Worm (Caenorhabditis elegans) whole organism, L4/young adult: ENCODE measurements around the gene srz-100.

Source experiments
- W03F9.2 ChIP-seq: fragments of 150-350 bp; optimal IDR thresholded peaks from 2 replicates; lab custom pipeline; 2014; ENCODE audit warnings: missing biosample characterization, missing genetic modification characterization
- dao-5 ChIP-seq: sonication (generic microtip); optimal IDR thresholded peaks from 2 replicates; lab custom pipeline; 2016; ENCODE audit warnings: missing genotype, missing genetic modification characterization, moderate library complexity, missing compliant biosample characterization
- him-1 ChIP-seq: sonication (generic microtip); optimal IDR thresholded peaks from 2 replicates; lab custom pipeline; 2016; ENCODE audit warnings: missing genotype, missing genetic modification reagents, missing genetic modification characterization, missing compliant biosample characterization

- no peak for TF ChIP-seq him-1
- no peak for TF ChIP-seq dao-5 (tag; lab: Kevin White, UChicago)
- TF ChIP-seq W03F9.2 (tag; lab: Kevin White, UChicago) = no peak
Measured at ce11 chrV:16752089-16753030, 20.7 kb downstream of the srz-100 start.
